Fruit fly (Drosophila melanogaster) whole organism, embryonic: ENCODE data around the gene Fer2LCH.

Experiments
- Aef1 ChIP-seq: fragments of 200-800 bp; sonication (Bioruptor generic); IDR thresholded peaks from 3 replicates; pipeline ENCODE4 v1.3.6; 2022; ENCODE audit warnings: missing biosample characterization, missing genetic modification characterization
- Bteb2 ChIP-seq: fragments of 200-800 bp; sonication (Bioruptor generic); optimal IDR thresholded peaks from 2 replicates; lab custom pipeline; 2016; ENCODE audit warnings: missing biosample characterization, missing genetic modification characterization
- CG10462 ChIP-seq: fragments of 200-800 bp; sonication (Bioruptor generic); optimal IDR thresholded peaks from 2 replicates; lab custom pipeline; 2016; ENCODE audit warnings: missing biosample characterization, missing genetic modification characterization
- CG10654 ChIP-seq: fragments of 200-800 bp; sonication (Bioruptor generic); optimal IDR thresholded peaks from 2 replicates; lab custom pipeline; 2016; ENCODE audit warnings: missing biosample characterization, missing genetic modification characterization
- CG11560 ChIP-seq: fragments of 200-800 bp; sonication (Bioruptor generic); IDR thresholded peaks from 3 replicates; pipeline ENCODE4 v1.3.6; 2022; ENCODE audit warnings: missing biosample characterization, missing genetic modification characterization
- CG1233 ChIP-seq: fragments of 200-800 bp; sonication (Bioruptor generic); optimal IDR thresholded peaks from 4 replicates; lab custom pipeline; 2018; ENCODE audit warnings: missing biosample characterization, mild to moderate bottlenecking, missing genetic modification characterization
- CG13624 ChIP-seq: fragments of 200-800 bp; sonication (Bioruptor generic); optimal IDR thresholded peaks from 2 replicates; lab custom pipeline; 2016; ENCODE audit warnings: missing biosample characterization, missing genetic modification characterization
- CG16815 ChIP-seq: fragments of 200-800 bp; sonication (Bioruptor generic); optimal IDR thresholded peaks from 3 replicates; lab custom pipeline; 2017; ENCODE audit warnings: missing biosample characterization, mild to moderate bottlenecking, missing genetic modification characterization
- CG17385 ChIP-seq: fragments of 200-800 bp; sonication (Bioruptor generic); optimal IDR thresholded peaks from 3 replicates; lab custom pipeline; 2018; ENCODE audit warnings: missing biosample characterization, mild to moderate bottlenecking, missing genetic modification characterization
- CG17829 ChIP-seq: fragments of 200-800 bp; optimal IDR thresholded peaks from 2 replicates; lab custom pipeline; 2019; ENCODE audit warnings: missing biosample characterization, mild to moderate bottlenecking, missing genetic modification characterization, moderate library complexity
- CG2678 ChIP-seq: fragments of 200-800 bp; sonication (Bioruptor generic); optimal IDR thresholded peaks from 3 replicates; lab custom pipeline; 2019; ENCODE audit warnings: missing biosample characterization, mild to moderate bottlenecking, missing genetic modification characterization, moderate library complexity
- CG30020 ChIP-seq: fragments of 200-800 bp; optimal IDR thresholded peaks from 2 replicates; lab custom pipeline; 2019; ENCODE audit warnings: missing biosample characterization, mild to moderate bottlenecking, missing genetic modification characterization, moderate library complexity
- CG33557 ChIP-seq: fragments of 200-800 bp; sonication (Bioruptor generic); optimal IDR thresholded peaks from 2 replicates; lab custom pipeline; 2019; ENCODE audit warnings: missing biosample characterization, mild to moderate bottlenecking, missing genetic modification characterization, moderate library complexity
- CG3726 ChIP-seq: fragments of 200-800 bp; sonication (Bioruptor generic); IDR thresholded peaks from 3 replicates; pipeline ENCODE4, ENCODE4 v1.3.6; 2022; ENCODE audit warnings: missing biosample characterization, missing genetic modification characterization
- CG3838 ChIP-seq: fragments of 200-800 bp; sonication (Bioruptor generic); optimal IDR thresholded peaks from 3 replicates; lab custom pipeline; 2016; ENCODE audit warnings: missing biosample characterization, missing genetic modification characterization
- CG4617 ChIP-seq: fragments of 200-800 bp; sonication (Bioruptor generic); optimal IDR thresholded peaks from 3 replicates; lab custom pipeline; 2016; ENCODE audit warnings: missing biosample characterization, missing genetic modification characterization, borderline replicate concordance
- CG4730 ChIP-seq: fragments of 200-800 bp; sonication (Bioruptor generic); IDR thresholded peaks from 2 replicates; pipeline ENCODE4 v1.3.6; 2022; ENCODE audit warnings: missing biosample characterization, missing genetic modification characterization
- CG7372 ChIP-seq: fragments of 200-800 bp; sonication (Bioruptor generic); IDR thresholded peaks from 2 replicates; pipeline ENCODE4 v1.3.6; 2022; ENCODE audit warnings: missing biosample characterization, missing genetic modification characterization
- CG7839 ChIP-seq: fragments of 200-800 bp; sonication (Bioruptor generic); optimal IDR thresholded peaks from 3 replicates; lab custom pipeline; 2018; ENCODE audit warnings: missing biosample characterization, mild to moderate bottlenecking, missing genetic modification characterization, moderate library complexity
- CG9437 ChIP-seq: fragments of 200-800 bp; sonication (Bioruptor generic); optimal IDR thresholded peaks from 2 replicates; lab custom pipeline; 2018; ENCODE audit warnings: missing biosample characterization, mild to moderate bottlenecking, missing genetic modification characterization
- Dfd ChIP-seq, 2 experiments: fragments of >200 bp; optimal IDR thresholded peaks; 2 replicates each; lab custom pipeline; 2017; ENCODE audit warnings: missing biosample characterization in 2 of 2, missing genetic modification characterization in 2 of 2
- Dip2 ChIP-seq: fragments of 200-800 bp; sonication (Bioruptor generic); IDR thresholded peaks from 2 replicates; pipeline ENCODE4 v1.3.6; 2022; ENCODE audit warnings: missing biosample characterization, missing genetic modification characterization
- Fer3 ChIP-seq: fragments of 200-800 bp; sonication (Bioruptor generic); optimal IDR thresholded peaks from 2 replicates; lab custom pipeline; 2018; ENCODE audit warnings: missing biosample characterization, mild to moderate bottlenecking, missing genetic modification characterization, moderate library complexity
- Gsc ChIP-seq: fragments of 200-800 bp; sonication (Bioruptor generic); IDR thresholded peaks from 2 replicates; pipeline ENCODE4 v1.3.6; 2022; ENCODE audit warnings: missing biosample characterization, missing genetic modification characterization
- Hey ChIP-seq: fragments of 200-800 bp; sonication (Bioruptor generic); optimal IDR thresholded peaks from 3 replicates; lab custom pipeline; 2018; ENCODE audit warnings: missing biosample characterization, mild to moderate bottlenecking, missing genetic modification characterization
- MTF-1 ChIP-seq: fragments of 200-800 bp; sonication (Bioruptor generic); optimal IDR thresholded peaks from 2 replicates; lab custom pipeline; 2018; ENCODE audit warnings: missing biosample characterization, mild to moderate bottlenecking, missing genetic modification characterization, borderline replicate concordance
- Sox100B ChIP-seq: fragments of 200-800 bp; sonication (Bioruptor generic); optimal IDR thresholded peaks from 3 replicates; lab custom pipeline; 2018; ENCODE audit warnings: missing biosample characterization, mild to moderate bottlenecking, missing genetic modification characterization
- bbx ChIP-seq: fragments of 200-800 bp; sonication (Bioruptor generic); IDR thresholded peaks from 2 replicates; pipeline ENCODE4 v1.3.6; 2022; ENCODE audit warnings: missing biosample characterization, missing genetic modification characterization; ENCODE audit not compliant: partially characterized antibody
- bigmax ChIP-seq: fragments of 200-800 bp; sonication (Bioruptor generic); optimal IDR thresholded peaks from 2 replicates; lab custom pipeline; 2018; ENCODE audit warnings: missing biosample characterization, mild to moderate bottlenecking, missing genetic modification characterization
- cas ChIP-seq: fragments of 200-800 bp; sonication (Bioruptor generic); IDR thresholded peaks from 2 replicates; pipeline ENCODE4 v1.3.6; 2022; ENCODE audit warnings: missing biosample characterization, missing genetic modification characterization
- cato ChIP-seq: fragments of 200-800 bp; sonication (Bioruptor generic); optimal IDR thresholded peaks from 2 replicates; lab custom pipeline; 2016; ENCODE audit warnings: missing biosample characterization, missing genetic modification characterization, borderline replicate concordance
- emc ChIP-seq: fragments of 200-800 bp; sonication (Bioruptor generic); optimal IDR thresholded peaks from 2 replicates; lab custom pipeline; 2016; ENCODE audit warnings: missing biosample characterization, missing genetic modification characterization
- eve ChIP-seq, 2 experiments: fragments of >200 bp; optimal IDR thresholded peaks; 2 replicates each; lab custom pipeline; 2017; ENCODE audit warnings: missing biosample characterization in 2 of 2, missing genetic modification characterization in 2 of 2
- exex ChIP-seq: fragments of 200-800 bp; sonication (Bioruptor generic); optimal IDR thresholded peaks from 4 replicates; lab custom pipeline; 2018; ENCODE audit warnings: missing biosample characterization, mild to moderate bottlenecking, missing genetic modification characterization, moderate library complexity
- ftz-f1 ChIP-seq: fragments of 200-800 bp; sonication (Bioruptor generic); optimal IDR thresholded peaks from 2 replicates; lab custom pipeline; 2016; ENCODE audit warnings: missing biosample characterization, missing genetic modification characterization
- gcm ChIP-seq: fragments of 200-800 bp; sonication (Bioruptor generic); optimal IDR thresholded peaks from 2 replicates; lab custom pipeline; 2019; ENCODE audit warnings: missing biosample characterization, mild to moderate bottlenecking, missing genetic modification characterization, moderate library complexity
- grau ChIP-seq: fragments of 200-800 bp; optimal IDR thresholded peaks from 3 replicates; lab custom pipeline; 2019; ENCODE audit warnings: missing biosample characterization, mild to moderate bottlenecking, missing genetic modification characterization, moderate library complexity
- hb ChIP-seq: fragments of 200-800 bp; sonication (Bioruptor generic); IDR thresholded peaks from 3 replicates; pipeline ENCODE4 v1.3.6; 2022; ENCODE audit warnings: missing biosample characterization, missing genetic modification characterization; ENCODE audit not compliant: partially characterized antibody
- hbn ChIP-seq: fragments of 200-800 bp; sonication (Bioruptor generic); IDR thresholded peaks from 2 replicates; pipeline ENCODE4 v1.3.6; 2022; ENCODE audit warnings: missing biosample characterization, missing genetic modification characterization; ENCODE audit not compliant: partially characterized antibody
- scrt ChIP-seq: fragments of 200-800 bp; sonication (Bioruptor generic); optimal IDR thresholded peaks from 2 replicates; lab custom pipeline; 2018; ENCODE audit warnings: missing biosample characterization, mild to moderate bottlenecking, missing genetic modification characterization, moderate library complexity
- slbo ChIP-seq: fragments of 200-800 bp; sonication (Bioruptor generic); IDR thresholded peaks from 2 replicates; pipeline ENCODE4 v1.3.6; 2022; ENCODE audit warnings: missing biosample characterization, missing genetic modification characterization
- slp2 ChIP-seq: fragments of 200-800 bp; sonication (Bioruptor generic); optimal IDR thresholded peaks from 2 replicates; lab custom pipeline; 2016; ENCODE audit warnings: missing biosample characterization, missing genetic modification characterization
- tap ChIP-seq: fragments of 200-800 bp; optimal IDR thresholded peaks from 3 replicates; lab custom pipeline; 2019; ENCODE audit warnings: missing biosample characterization, mild to moderate bottlenecking, missing genetic modification characterization, moderate library complexity
- vnd ChIP-seq: fragments of 200-800 bp; sonication (Bioruptor generic); IDR thresholded peaks from 3 replicates; pipeline ENCODE4 v1.3.6; 2022; ENCODE audit warnings: missing biosample characterization, missing genetic modification characterization; ENCODE audit not compliant: partially characterized antibody
- zen2 ChIP-seq: fragments of 200-800 bp; sonication (Bioruptor generic); IDR thresholded peaks from 3 replicates; pipeline ENCODE4 v1.3.6; 2022; ENCODE audit warnings: missing biosample characterization, missing genetic modification characterization; ENCODE audit not compliant: partially characterized antibody

Gene Fer2LCH

DNA sequence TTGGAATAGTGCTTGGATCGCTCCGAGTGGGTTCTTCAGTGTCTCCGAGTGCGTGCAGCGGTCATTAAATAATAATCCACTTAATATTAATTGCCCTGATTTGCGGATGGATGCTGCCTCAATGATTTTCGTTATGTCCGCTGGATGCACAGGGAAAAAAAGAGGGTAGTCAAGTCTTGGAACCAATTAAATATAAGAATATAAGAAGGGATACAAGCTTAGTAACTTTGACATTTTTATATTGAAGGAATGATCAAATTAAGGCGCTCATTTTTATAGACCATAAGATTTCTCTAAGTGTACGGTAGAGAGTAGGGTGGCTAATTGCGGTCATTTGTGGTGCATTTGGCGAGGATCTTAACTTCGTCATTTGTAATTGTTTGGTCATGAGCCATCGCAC, 4.3 kb downstream of the Fer2LCH start (continued):
- TF ChIP-seq Gsc (GFP tag; lab: Robert Waterston, UW) (no peak), grau (tag; lab: Kevin White, UChicago) (no peak), CG11560 (tag; lab: Robert Waterston, UW) (no peak), CG10654 (GFP tag; lab: Kevin White, UChicago) (no peak), MTF-1 (GFP tag; lab: Kevin White, UChicago) (no peak), CG3726 (no peak), CG30020 (tag; lab: Kevin White, UChicago) (no peak), Dip2 (no peak), Dfd (GFP tag; optimal IDR thresholded peaks at IDR 0.05; lab: Kevin White, UChicago) (no peak), emc (no peak), Aef1 (GFP tag; lab: Robert Waterston, UW) (0 out of 3 replicates have a peak, but pooled peaks have one; percentile 11), ftz-f1 (GFP tag; lab: Kevin White, UChicago) (no peak), CG17829 (peak; percentile 32), CG4730 (GFP tag; lab: Robert Waterston, UW) (no peak), zen2 (GFP tag; lab: Robert Waterston, UW) (no peak), scrt (GFP tag; lab: Kevin White, UChicago) (no peak), CG33557 (GFP tag; lab: Kevin White, UChicago) (no peak), CG13624 (GFP tag; lab: Kevin White, UChicago) (no peak), exex (no peak), vnd (GFP tag; lab: Robert Waterston, UW) (no peak), bbx (GFP tag; lab: Robert Waterston, UW) (no peak), CG7839 (tag; lab: Kevin White, UChicago) (peak; percentile 29), CG9437 (no peak), bigmax (no peak), gcm (GFP tag; lab: Kevin White, UChicago) (no peak), Fer3 (tag; lab: Kevin White, UChicago) (no peak), hb (GFP tag; lab: Robert Waterston, UW) (no peak), CG10462 (GFP tag; lab: Kevin White, UChicago) (no peak), CG1233 (no peak), CG7372 (GFP tag; lab: Robert Waterston, UW) (no peak), Hey (no peak), CG17385 (no peak), slbo (GFP tag; lab: Robert Waterston, UW) (0 out of 2 replicates have a peak, but pooled peaks have one; percentile 23), CG2678 (no peak), tap (peak; percentile 6), cato (GFP tag; lab: Kevin White, UChicago) (no peak), CG16815 (GFP tag; lab: Kevin White, UChicago) (no peak), Sox100B (GFP tag; lab: Kevin White, UChicago) (no peak), eve (GFP tag; optimal IDR thresholded peaks at IDR 0.05; lab: Kevin White, UChicago) (peak in 1 of 2 experiments; percentile 45), hbn (no peak), cas (GFP tag; lab: Robert Waterston, UW) (no peak), CG4617 (GFP tag; lab: Kevin White, UChicago) (no peak), Bteb2 (GFP tag; lab: Kevin White, UChicago) (no peak), slp2 (no peak), CG3838 (no peak)
